Worm (Caenorhabditis elegans) whole organism, dauer: Measurements from ENCODE around the gene R07E5.4.

Source experiments
- unc-62 ChIP-seq: sonication (generic microtip); optimal IDR thresholded peaks from 2 replicates; lab custom pipeline; 2017; ENCODE audit warnings: missing biosample characterization, missing genetic modification reagents, missing genetic modification characterization

The R07E5.4 gene

DNA sequence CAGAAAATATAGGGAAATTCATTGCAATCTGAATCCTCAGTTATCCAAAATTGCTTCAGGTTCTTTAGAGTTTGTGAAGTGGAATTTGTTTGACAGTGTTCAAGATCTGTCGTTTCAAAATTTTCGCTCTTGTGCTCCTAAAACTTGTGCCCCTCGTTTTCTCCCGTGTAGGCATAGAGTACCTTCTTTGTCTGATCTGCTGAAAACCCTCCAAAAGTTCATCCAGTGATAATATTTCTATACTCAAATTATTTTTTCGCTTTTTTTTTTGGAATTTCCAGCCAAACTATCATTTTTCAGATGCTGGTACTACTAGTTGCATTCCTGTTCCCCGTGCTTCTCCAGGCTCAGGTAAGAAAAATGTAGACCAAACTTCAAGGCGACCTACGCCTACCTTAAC, at the start of gene R07E5.4:
TSS of gene R07E5.4 (plus strand) at position 301 of the 400 bp plus-strand sequence.
- TF ChIP-seq unc-62 (GFP tag; lab: Kevin White, UChicago), result no peak

DNA sequence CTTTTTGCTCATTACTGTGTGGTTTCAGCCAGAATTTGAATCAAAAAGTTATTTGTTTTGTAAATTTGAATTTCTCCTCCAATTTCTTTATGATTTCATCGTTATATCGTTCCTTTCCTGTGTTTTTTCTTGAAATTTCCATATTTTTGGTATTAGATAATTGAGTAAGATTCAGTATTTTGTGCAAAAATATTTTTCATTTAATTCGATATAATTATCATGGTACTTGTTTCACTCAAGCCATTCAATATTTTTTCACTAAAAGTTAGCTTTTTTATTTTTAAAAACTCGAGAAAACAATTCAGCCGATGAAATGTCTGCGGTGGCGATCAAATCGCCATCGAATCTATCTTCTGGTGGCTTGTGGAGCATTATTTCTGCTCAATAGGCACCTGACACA, 49.6 kb upstream of the R07E5.4 start, which contains the start of gene hse-5:
TSS of gene hse-5 (plus strand) at position 301 of the 400 bp plus-strand sequence.
- no peak for TF ChIP-seq unc-62 (GFP tag; lab: Kevin White, UChicago)

DNA sequence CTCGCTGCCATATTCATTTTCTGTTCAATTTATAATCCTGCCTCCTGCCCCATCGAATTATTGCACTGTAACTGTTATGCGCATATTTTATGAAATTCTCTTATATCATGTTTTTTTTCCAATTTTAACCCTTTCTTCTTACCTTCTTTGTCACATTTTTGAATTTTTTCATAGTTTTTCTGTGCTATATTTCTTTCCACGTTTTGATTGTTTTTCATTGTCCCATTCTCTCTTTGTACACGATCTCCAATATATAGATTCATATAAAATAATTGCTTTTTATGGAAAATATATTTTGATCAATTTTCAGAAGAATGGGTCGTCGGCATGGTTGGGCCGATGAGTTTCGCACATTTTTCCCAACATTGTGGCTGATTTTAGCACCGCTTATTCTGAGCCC, 44.8 kb upstream of the R07E5.4 start, which contains the start of gene B0285.6:
TSS of gene B0285.6 (plus strand) at position 301 of the 400 bp plus-strand sequence.
- TF ChIP-seq unc-62 (GFP tag; lab: Kevin White, UChicago), result no peak

DNA sequence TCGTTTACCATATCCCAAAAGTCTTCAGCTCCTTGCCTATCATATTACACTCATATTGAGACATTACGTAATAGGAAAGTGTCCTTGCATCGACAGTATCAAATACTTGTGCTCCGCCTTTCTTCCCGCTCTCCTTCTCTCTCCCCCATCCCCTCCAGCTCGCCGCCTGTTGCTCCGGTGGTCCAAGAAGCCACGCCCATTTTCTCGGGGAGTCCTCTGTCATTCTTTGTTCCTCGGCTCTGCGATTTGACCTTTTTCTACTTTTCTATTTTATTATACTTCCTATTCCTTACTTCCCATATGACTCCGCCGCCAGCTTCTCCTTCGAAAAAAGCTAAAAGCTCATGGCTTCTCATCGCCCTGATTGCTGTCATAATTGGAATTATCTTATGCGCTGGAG, 38.2 kb upstream of the R07E5.4 start, which contains the start of gene mnp-1:
TSS of gene mnp-1 (plus strand) at position 211 of the 400 bp plus-strand sequence.
- TF ChIP-seq unc-62 (GFP tag; lab: Kevin White, UChicago), result no peak

DNA sequence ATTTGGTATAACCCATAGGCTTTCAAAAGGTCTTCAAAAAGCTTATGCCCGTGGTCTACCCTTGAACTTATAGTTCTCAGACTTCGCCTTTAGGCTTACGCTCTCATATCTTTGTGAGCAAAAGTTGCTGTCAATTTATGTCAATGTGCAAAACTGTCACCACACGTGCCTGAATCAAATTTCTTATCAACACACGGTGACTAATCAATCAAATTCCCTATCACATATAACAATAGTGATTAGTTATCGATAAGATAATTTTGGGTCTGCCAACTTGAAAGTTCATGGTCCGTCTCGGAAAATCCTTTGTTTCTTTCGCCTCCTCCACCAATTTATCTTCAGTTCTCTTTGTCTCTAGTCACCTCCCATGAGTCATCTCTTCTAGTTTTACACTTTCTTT, 37.2 kb upstream of the R07E5.4 start:
- TF ChIP-seq unc-62 (GFP tag; lab: Kevin White, UChicago), result no peak

DNA sequence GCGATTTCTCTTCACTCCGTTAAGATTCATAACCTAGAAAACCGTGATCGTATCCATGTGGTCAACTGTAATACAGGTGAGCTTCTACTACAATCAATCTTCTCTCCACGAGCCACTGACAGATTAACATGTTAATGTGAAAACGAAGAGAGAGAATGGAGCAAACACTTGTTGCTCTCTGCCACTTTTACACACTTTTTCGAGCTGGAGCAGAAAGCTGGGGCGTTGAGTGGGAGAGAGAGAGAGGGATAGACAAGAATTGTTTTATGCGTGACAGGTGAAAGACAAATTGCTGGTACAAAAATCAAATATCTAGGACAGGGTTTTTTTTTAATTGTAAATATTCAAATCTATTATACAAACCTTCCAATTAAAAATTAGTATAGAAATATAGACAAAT, 36.3 kb upstream of the R07E5.4 start:
- no peak for TF ChIP-seq unc-62 (GFP tag; lab: Kevin White, UChicago)

DNA sequence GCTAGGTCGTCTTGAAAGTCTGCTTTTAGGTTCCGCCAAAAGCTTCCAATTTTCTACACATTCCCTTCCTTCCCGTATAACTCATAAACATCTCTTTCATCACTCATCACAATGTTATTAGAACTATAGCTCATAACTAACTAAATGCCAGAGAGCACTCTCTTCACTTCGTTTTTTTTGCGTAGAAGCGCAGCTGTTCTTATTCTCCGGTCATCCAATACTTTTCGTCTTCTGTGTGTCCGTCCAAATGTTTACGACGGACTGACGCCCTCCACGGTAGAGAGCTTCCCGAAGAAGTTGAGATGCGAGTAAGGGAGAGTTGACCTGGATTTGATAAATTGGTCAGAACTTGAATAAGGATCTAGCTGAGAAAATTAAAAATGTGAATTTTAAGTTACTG, 35.4 kb upstream of the R07E5.4 start:
- no peak for TF ChIP-seq unc-62 (GFP tag; lab: Kevin White, UChicago)

DNA sequence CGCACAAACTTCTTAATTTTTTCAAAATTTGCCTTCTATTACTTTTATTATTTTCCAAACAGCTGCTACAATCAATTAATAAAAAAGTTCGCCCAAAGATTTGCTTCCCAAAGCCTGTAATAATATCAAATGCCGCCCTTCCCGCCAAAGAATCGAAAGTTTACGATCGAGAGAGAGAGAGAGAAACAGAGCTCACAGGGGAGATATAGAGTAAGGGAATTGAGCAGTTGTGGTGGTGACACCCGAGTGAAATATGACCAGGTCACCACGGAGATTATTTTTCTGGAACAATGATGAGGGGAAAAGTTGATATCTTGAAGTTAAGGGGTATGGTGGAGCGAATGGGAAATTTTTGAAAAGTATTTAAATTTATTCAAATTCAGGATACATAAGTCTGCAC, 34.7 kb upstream of the R07E5.4 start:
- TF ChIP-seq unc-62 (GFP tag; lab: Kevin White, UChicago), result no peak

DNA sequence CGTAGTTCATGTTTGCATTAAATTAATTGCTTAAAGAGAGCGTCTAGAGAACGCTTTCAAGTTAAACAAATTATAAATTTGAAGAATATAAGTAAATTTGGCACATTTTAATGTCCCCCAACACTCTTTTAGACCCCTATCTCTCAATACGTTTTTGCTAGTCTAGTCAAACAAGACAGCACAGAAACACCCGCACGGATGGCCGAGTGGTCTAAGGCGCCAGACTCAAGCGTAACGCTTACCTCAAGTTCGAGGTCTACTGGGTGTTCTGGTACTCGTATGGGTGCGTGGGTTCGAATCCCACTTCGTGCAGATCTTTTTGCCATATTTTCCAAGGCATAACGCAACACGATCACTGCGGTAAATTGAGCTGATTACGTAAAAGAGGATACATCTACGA, 32.3 kb upstream of the R07E5.4 start:
- no peak for TF ChIP-seq unc-62 (GFP tag; lab: Kevin White, UChicago)

DNA sequence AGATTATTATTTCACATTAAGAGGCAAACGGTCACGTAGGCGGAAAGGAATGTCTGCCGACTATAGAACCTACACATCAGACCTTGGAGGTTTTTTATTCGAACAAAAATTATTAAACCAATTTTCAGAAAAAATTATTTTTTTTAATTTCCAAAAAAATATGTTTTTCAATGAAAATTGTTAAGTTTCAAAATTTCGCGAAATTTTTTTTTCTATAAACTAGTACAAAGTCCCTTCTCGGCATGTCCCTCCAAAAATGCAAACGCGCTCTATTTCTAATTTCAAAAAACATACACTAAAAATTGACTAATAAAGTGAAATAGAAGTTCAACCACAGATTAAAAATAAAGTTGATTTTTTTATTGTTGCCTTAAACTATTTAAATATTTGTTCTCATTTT, 29.6 kb upstream of the R07E5.4 start, which contains the start of gene ckb-1:
TSS of gene ckb-1 (plus strand) at position 301 of the 400 bp plus-strand sequence.
- no peak for TF ChIP-seq unc-62 (GFP tag; lab: Kevin White, UChicago)

DNA sequence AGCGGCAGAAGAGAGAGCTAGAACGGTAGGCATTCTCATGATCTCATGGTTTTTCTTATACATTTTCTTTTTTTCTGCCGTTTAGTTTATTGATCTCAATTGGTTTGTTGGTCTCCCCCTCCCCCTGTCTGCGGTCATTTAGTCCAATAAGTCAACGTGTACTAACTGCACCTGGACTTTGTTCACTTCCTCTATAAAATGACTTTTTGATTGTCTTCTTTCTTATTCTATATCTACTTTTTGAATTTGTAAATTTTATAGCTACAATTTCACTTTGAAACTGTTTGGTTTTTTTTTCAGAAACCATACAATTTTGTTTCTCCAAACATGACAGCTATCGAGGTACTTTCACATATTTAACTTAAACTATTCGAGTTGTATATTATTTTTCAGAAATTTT, 26.9 kb upstream of the R07E5.4 start, which contains the start of gene ckb-2:
TSS of gene ckb-2 (plus strand) at position 301 of the 400 bp plus-strand sequence.
- TF ChIP-seq unc-62 (GFP tag; lab: Kevin White, UChicago), result no peak

DNA sequence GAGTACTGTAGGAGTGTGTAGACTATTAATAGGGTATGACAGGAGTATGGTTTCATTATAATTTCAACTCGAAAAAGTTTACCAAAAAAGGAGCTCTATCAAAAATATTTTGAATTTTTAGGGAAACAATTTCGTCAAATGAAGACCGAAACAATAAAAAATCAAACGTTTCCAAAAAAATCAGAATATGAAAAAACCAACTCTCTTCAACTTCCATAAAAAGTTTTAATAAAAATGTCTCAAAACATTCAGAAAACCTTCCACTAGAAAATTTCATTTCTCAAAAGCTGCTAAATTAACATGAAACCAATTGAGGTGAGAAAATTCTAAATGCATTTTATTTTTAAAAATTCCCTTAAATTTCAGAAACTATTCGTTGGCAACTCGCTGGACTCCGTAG, 24.0 kb upstream of the R07E5.4 start, which contains the start of gene ckb-3:
TSS of gene ckb-3 (plus strand) at position 301 of the 400 bp plus-strand sequence.
- no peak for TF ChIP-seq unc-62 (GFP tag; lab: Kevin White, UChicago)

DNA sequence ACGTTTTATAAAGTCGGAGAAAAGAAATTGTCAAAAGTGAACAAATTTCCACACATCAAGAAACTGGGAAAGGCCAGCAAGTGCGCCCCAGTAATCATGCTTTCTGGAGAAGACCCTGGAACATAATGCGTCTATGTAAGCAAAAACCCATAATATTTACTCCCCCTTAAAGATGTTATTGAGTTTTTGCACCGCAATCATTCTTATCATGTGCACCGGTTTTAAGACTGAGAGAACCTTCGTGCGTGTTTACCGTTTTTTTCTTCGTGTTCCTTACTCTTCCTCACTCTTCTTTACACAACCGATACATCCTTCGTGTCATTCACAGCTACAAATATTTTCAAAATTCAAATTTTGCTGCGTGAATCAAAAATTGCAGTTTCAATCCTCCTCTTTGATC, 21.7 kb upstream of the R07E5.4 start:
- TF ChIP-seq unc-62 (GFP tag; lab: Kevin White, UChicago), result no peak

DNA sequence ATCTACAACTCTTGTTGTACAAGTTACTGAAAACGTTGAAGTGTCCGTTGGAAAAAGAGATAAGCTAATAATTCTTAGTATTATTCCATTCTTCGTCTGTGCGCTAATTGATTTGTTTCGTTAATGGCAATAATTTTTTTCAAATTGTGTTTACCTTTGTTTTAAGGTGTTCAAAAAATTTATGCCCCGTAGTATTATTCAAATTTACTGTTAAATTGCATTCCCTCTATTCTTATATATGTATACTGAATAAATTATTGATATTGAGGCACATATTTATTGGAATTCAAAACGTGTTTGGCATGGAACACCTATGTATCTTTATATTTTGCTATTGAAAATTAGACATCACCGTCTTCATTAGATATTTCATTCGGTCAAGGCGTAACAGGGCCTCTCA, 19.7 kb upstream of the R07E5.4 start, which contains the start of gene pals-26:
TSS of gene pals-26 (plus strand) at position 301 of the 400 bp plus-strand sequence.
- TF ChIP-seq unc-62 (GFP tag; lab: Kevin White, UChicago), result no peak

DNA sequence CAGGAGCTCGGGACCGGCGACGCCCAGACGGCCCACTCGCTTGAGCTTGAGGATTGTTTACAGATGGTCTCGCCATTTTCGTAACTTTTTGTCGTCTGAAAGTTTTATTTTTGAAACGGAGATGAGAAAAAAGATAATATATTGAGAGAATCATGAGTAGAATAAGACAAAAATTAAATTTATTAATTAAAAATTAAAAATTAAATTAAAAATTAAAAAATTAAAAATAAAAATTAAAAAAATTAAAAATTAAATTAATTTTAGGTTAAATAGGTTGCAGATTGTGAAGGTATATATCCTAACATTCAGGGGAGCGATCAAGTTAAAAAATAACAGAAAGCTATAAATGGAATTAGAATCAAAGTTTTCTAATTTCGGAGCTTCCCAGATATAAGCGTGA, 14.9 kb upstream of the R07E5.4 start, which contains the start of gene B0284.3:
TSS of gene B0284.3 (minus strand) at position 101 of the 400 bp plus-strand sequence.
- TF ChIP-seq unc-62 (GFP tag; lab: Kevin White, UChicago), result no peak

DNA sequence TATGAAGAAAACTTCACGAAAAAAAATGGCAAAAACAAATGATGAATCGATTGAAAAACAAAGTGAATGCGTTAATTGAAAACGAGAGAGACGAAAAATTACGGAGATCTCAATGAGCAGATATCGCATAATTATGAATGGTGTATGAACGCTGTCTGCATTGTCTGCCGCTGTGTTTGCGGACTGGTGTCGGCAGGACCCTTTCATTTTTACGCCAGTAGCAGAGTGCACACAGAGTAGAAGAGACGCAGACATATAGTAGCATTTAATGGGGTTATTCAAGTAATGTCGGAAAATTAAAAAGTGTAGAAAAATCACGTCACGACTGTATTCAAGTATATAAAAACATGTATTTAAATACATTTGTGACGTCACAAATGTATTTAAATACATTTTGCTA, 13.8 kb upstream of the R07E5.4 start:
- no peak for TF ChIP-seq unc-62 (GFP tag; lab: Kevin White, UChicago)

DNA sequence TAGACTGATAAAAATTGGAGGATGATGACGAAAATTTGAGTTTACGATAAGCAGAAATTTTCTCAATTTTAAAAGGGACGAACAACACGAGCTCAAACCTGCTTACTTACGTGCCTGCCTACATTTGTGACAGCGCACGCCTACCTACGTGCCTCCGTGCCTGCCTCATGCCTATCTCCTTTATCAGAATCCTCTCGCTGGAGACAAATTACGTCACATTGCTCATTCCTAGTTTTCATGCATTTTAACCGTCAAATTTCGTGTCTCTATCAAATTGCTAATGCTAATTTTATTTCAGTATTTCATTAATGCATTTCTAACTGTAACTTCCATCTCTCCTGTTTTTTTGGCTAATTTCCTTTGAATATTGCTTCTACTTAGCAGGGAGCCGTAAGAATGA, 13.3 kb upstream of the R07E5.4 start, which contains the start of gene pals-27:
TSS of gene pals-27 (plus strand) at position 301 of the 400 bp plus-strand sequence.
- no peak for TF ChIP-seq unc-62 (GFP tag; lab: Kevin White, UChicago)
